Worm (Caenorhabditis elegans) whole organism, L4/young adult: ENCODE data around the gene rps-11.

ENCODE experiments used
- W03F9.2 ChIP-seq: fragments of 150-350 bp; optimal IDR thresholded peaks from 2 replicates; lab custom pipeline; 2014; ENCODE audit warnings: missing biosample characterization, missing genetic modification characterization
- dao-5 ChIP-seq: sonication (generic microtip); optimal IDR thresholded peaks from 2 replicates; lab custom pipeline; 2016; ENCODE audit warnings: missing genotype, missing genetic modification characterization, moderate library complexity, missing compliant biosample characterization
- him-1 ChIP-seq: sonication (generic microtip); optimal IDR thresholded peaks from 2 replicates; lab custom pipeline; 2016; ENCODE audit warnings: missing genotype, missing genetic modification reagents, missing genetic modification characterization, missing compliant biosample characterization

ce11 chrIV:11565022-11565421 is 37.4 kb upstream of the rps-11 start:
- TF ChIP-seq him-1 (tag; lab: Kevin White, UChicago) (no peak), W03F9.2 (tag; lab: Kevin White, UChicago) (no peak), dao-5 (no peak)
